Fruit fly (Drosophila melanogaster) Kc167 (cell line): ENCODE measurements around the gene zf30C.

Experiments used
- Myc ChIP-seq: fragments of >200 bp; optimal IDR thresholded peaks from 2 replicates; lab custom pipeline; 2017; ENCODE audit warnings: missing external identifiers
- Sin3A ChIP-seq: fragments of >200 bp; optimal IDR thresholded peaks from 2 replicates; lab custom pipeline; 2018; ENCODE audit warnings: missing external identifiers
- h ChIP-seq: fragments of >200 bp; optimal IDR thresholded peaks from 3 replicates; lab custom pipeline; 2018; ENCODE audit warnings: missing external identifiers
- insv ChIP-seq: fragments of >200 bp; optimal IDR thresholded peaks from 3 replicates; lab custom pipeline; 2018; ENCODE audit warnings: missing external identifiers
- psq ChIP-seq: fragments of >200 bp; optimal IDR thresholded peaks from 2 replicates; lab custom pipeline; 2017; ENCODE audit warnings: missing external identifiers
- ttk ChIP-seq: sonication (Bioruptor generic); optimal IDR thresholded peaks from 2 replicates; lab custom pipeline; 2017; ENCODE audit warnings: missing external identifiers

- TF ChIP-seq h (lab: Kevin White, UChicago) (no peak), psq (lab: Kevin White, UChicago) (no peak), Myc (lab: Kevin White, UChicago) (no peak), Sin3A (lab: Kevin White, UChicago) (no peak), ttk (lab: Kevin White, UChicago) (no peak), insv (lab: Kevin White, UChicago) (no peak)
These were observed 4.8 kb upstream of the zf30C start for dm6 chr2L:9753357-9753756.
